Worm (Caenorhabditis elegans): ENCODE data around the gene Y53G8B.2.

Y53G8B.2 gene

DNA sequence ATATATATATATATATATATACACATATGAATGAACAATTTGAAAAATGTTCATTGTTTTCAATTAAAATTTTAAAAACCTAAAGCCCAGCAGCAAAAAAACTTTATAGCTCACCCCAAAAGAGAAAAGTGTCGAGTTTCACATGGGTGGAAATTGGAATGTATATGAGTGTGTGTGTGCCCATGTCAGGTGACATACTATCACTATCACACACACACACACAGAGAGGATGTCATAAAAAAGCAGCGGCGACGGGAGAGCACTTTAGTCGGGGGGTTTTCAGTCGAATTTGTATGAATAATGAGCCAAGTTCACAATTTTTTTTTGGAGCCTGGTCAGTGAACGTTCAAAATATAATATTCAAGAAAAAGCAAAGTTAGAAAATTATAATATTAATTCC is 16.2 kb upstream of the Y53G8B.2 start:
- no peak for TF ChIP-seq egl-44 (GFP tag; IDR thresholded peaks at IDR 0.05)
- no peak for TF ChIP-seq ZK185.1 (tag; optimal IDR thresholded peaks at IDR 0.05; ENCODE audit: poor library complexity, severe bottlenecking)
- peak; percentile 78 for TF ChIP-seq nhr-80 (tag; optimal IDR thresholded peaks at IDR 0.05)

DNA sequence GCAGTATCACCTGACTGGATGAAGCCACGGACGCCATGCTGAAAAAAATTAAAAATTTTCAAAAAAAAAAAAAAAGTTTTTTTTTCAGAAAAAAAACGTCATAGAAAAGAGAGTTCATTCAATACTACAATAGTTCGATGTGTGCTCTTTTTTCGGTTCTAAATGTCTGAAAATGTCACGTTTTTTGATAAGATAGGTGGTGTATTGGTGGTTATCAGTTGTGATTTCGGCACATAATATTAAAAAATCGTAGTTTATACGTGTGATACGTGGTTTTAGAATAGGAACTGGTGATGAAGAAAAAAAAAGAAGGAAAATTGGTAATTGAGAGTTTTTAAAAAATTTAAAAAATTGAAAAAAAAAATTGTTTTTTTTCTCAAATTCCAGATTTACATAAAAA is 13.2 kb upstream of the Y53G8B.2 start:
- TF ChIP-seq bed-1 (GFP tag; IDR thresholded peaks at IDR 0.05) (no peak), egrh-3 (GFP tag; IDR thresholded peaks at IDR 0.05) (no peak), atf-7 (tag; optimal IDR thresholded peaks at IDR 0.05) (peak; percentile 23), madf-6 (GFP tag; IDR thresholded peaks at IDR 0.05) (no peak), die-1 (tag; optimal IDR thresholded peaks at IDR 0.05) (no peak), cebp-1 (GFP tag; IDR thresholded peaks at IDR 0.05) (no peak), cebp-1 (tag; optimal IDR thresholded peaks at IDR 0.05) (peak; percentile 15), tbp1 (GFP tag; optimal IDR thresholded peaks at IDR 0.05) (no peak), egl-18 (GFP tag; IDR thresholded peaks at IDR 0.05) (no peak), sptf-2 (GFP tag; optimal IDR thresholded peaks at IDR 0.05) (no peak), lag-1 (GFP tag; IDR thresholded peaks at IDR 0.05) (no peak), nhr-80 (tag; optimal IDR thresholded peaks at IDR 0.05) (peak; percentile 91), tlf-1 (GFP tag; optimal IDR thresholded peaks at IDR 0.05) (no peak), nhr-179 (tag; optimal IDR thresholded peaks at IDR 0.05) (no peak), ZK185.1 (tag; optimal IDR thresholded peaks at IDR 0.05; ENCODE audit: poor library complexity, severe bottlenecking) (no peak), unc-130 (GFP tag; optimal IDR thresholded peaks at IDR 0.05) (no peak), mel-28 (tag; optimal IDR thresholded peaks at IDR 0.05; ENCODE audit: borderline replicate concordance) (no peak), hlh-26 (GFP tag; conservative IDR thresholded peaks at IDR 0.05) (no peak), lsy-27 (tag; optimal IDR thresholded peaks at IDR 0.05; ENCODE audit: borderline replicate concordance, insufficient read depth) (no peak), madf-10 (tag; optimal IDR thresholded peaks at IDR 0.05) (no peak)

DNA sequence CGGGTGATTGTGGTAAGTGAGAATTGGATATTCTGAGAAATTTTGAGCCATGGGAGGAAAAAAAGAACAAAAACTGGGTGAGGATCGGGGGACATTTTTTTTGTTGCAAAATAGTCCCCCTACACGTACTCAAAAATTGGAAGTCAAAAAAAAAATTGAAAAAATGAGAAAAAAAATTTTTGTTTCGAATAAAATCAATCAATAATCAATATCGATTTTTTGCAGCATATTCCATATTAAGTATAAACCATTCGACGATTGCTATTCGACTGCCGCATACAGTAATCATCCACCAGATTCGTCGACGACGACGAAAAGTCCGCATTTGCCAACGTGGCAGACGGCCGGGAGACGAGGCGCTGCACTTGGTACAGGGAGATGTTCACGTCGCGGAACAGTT is 8.9 kb upstream of the Y53G8B.2 start:
- TF ChIP-seq F23B12.7 (tag; optimal IDR thresholded peaks at IDR 0.05; ENCODE audit: insufficient read depth) (no peak), ztf-26 (tag; optimal IDR thresholded peaks at IDR 0.05) (no peak), K11D2.4 (GFP tag; IDR thresholded peaks at IDR 0.05) (no peak), nfya-1 (tag; optimal IDR thresholded peaks at IDR 0.05; ENCODE audit: borderline replicate concordance, insufficient read depth) (no peak), die-1 (tag; optimal IDR thresholded peaks at IDR 0.05) (no peak), snpc-1.3 (tag; optimal IDR thresholded peaks at IDR 0.05; ENCODE audit: insufficient read depth) (no peak), egrh-3 (GFP tag; IDR thresholded peaks at IDR 0.05) (no peak), F33H1.4 (GFP tag; IDR thresholded peaks at IDR 0.05) (no peak), unc-130 (GFP tag; optimal IDR thresholded peaks at IDR 0.05) (no peak), F10E7.11 (tag; optimal IDR thresholded peaks at IDR 0.05) (no peak), lin-40 (tag; optimal IDR thresholded peaks at IDR 0.05) (no peak), ztf-6 (GFP tag; IDR thresholded peaks at IDR 0.05) (no peak), rpc-1 (optimal IDR thresholded peaks at IDR 0.05) (no peak), rpc-1 (tag; optimal IDR thresholded peaks at IDR 0.05) (no peak), dpff-1 (tag; optimal IDR thresholded peaks at IDR 0.05) (no peak), ceh-91 (GFP tag; IDR thresholded peaks at IDR 0.05) (no peak), cebp-1 (GFP tag; IDR thresholded peaks at IDR 0.05) (no peak), cebp-1 (tag; optimal IDR thresholded peaks at IDR 0.05) (no peak), pha-4 (tag; optimal IDR thresholded peaks at IDR 0.05) (no peak), nhr-90 (tag; optimal IDR thresholded peaks at IDR 0.05) (no peak), ceh-100 (GFP tag; IDR thresholded peaks at IDR 0.05) (no peak), Y53G8AR.9 (GFP tag; conservative IDR thresholded peaks at IDR 0.05) (no peak)

Measured in whole organism, young adult.